Worm (Caenorhabditis elegans) whole organism, young adult: ENCODE measurements around the gene atp-5.

ENCODE experiments used
- B0019.2 ChIP-seq: fragments of 200-800 bp; sonication (Bioruptor generic); conservative IDR thresholded peaks from 2 replicates; pipeline ENCODE4 v1.3.6; 2022; ENCODE audit warnings: missing genetic modification reagents, missing genetic modification characterization, missing compliant biosample characterization
- B0336.3 ChIP-seq: fragments of 200-800 bp; sonication (Bioruptor generic); IDR thresholded peaks from 2 replicates; pipeline ENCODE4 v1.3.6; 2022; ENCODE audit warnings: missing genetic modification characterization, missing compliant biosample characterization
- F33H1.4 ChIP-seq: fragments of 200-800 bp; sonication (Bioruptor generic); IDR thresholded peaks from 2 replicates; pipeline ENCODE4 v1.3.6; 2022; ENCODE audit warnings: missing genetic modification reagents, missing genetic modification characterization, missing compliant biosample characterization
- F37B4.10 ChIP-seq: fragments of 200-800 bp; sonication (Bioruptor generic); IDR thresholded peaks from 2 replicates; pipeline ENCODE4 v1.3.6; 2022; ENCODE audit warnings: missing genetic modification characterization, missing compliant biosample characterization
- F39B2.1 ChIP-seq: fragments of 200-800 bp; sonication (Bioruptor generic); IDR thresholded peaks from 2 replicates; pipeline ENCODE4 v1.3.6; 2022; ENCODE audit warnings: missing genetic modification reagents, missing genetic modification characterization, missing compliant biosample characterization
- F52B5.7 ChIP-seq: sonication (generic microtip); optimal IDR thresholded peaks from 2 replicates; lab custom pipeline; 2016; ENCODE audit warnings: mild to moderate bottlenecking, missing genetic modification characterization, missing compliant biosample characterization
- F55B11.4 ChIP-seq: sonication (generic microtip); optimal IDR thresholded peaks from 2 replicates; lab custom pipeline; 2016; ENCODE audit warnings: missing compliant biosample characterization, missing genetic modification characterization, borderline replicate concordance; ENCODE audit not compliant: insufficient read depth
- F57A8.1 ChIP-seq: fragments of 200-800 bp; sonication (Bioruptor generic); optimal IDR thresholded peaks from 2 replicates; lab custom pipeline; 2018; ENCODE audit warnings: mild to moderate bottlenecking, missing genetic modification characterization, moderate library complexity, missing compliant biosample characterization
- Y79H2A.3 ChIP-seq: fragments of 200-800 bp; sonication (Bioruptor generic); conservative IDR thresholded peaks from 2 replicates; pipeline ENCODE4 v1.3.6; 2022; ENCODE audit warnings: missing genetic modification reagents, missing genetic modification characterization, missing compliant biosample characterization
- aptf-3 ChIP-seq: fragments of 200-800 bp; sonication (Bioruptor generic); IDR thresholded peaks from 2 replicates; pipeline ENCODE4 v1.3.6; 2022; ENCODE audit warnings: missing genetic modification characterization, missing compliant biosample characterization
- atf-7 ChIP-seq: sonication (generic microtip); optimal IDR thresholded peaks from 2 replicates; lab custom pipeline; 2017; ENCODE audit warnings: mild to moderate bottlenecking, missing genetic modification characterization, missing compliant biosample characterization
- bed-2 ChIP-seq: fragments of 200-800 bp; sonication (Bioruptor generic); IDR thresholded peaks from 2 replicates; pipeline ENCODE4 v1.3.6; 2022; ENCODE audit warnings: missing genetic modification reagents, missing genetic modification characterization, missing compliant biosample characterization
- cebp-1 ChIP-seq, 2 experiments: fragments of 200-800 bp in 1 of 2; sonication (Bioruptor generic) in 1 of 2; sonication (generic microtip) in 1 of 2; IDR thresholded peaks in 1 of 2; optimal IDR thresholded peaks in 1 of 2; 2 replicates each; pipeline versions ENCODE4 v1.3.6 to Lab custom; 2017 to 2022; ENCODE audit warnings: missing compliant biosample characterization in 2 of 2, missing genetic modification characterization in 2 of 2, mild to moderate bottlenecking in 1 of 2, missing genetic modification reagents in 1 of 2, moderate library complexity in 1 of 2
- ceh-100 ChIP-seq: fragments of 200-800 bp; sonication (Bioruptor generic); IDR thresholded peaks from 2 replicates; pipeline ENCODE4 v1.3.6; 2022; ENCODE audit warnings: missing genetic modification reagents, missing genetic modification characterization, missing compliant biosample characterization
- ceh-58 ChIP-seq: fragments of 200-800 bp; sonication (Bioruptor generic); IDR thresholded peaks from 2 replicates; pipeline ENCODE4 v1.3.6; 2022; ENCODE audit warnings: missing genetic modification characterization, missing compliant biosample characterization
- die-1 ChIP-seq: sonication (generic microtip); optimal IDR thresholded peaks from 2 replicates; lab custom pipeline; 2016; ENCODE audit warnings: missing genotype, mild to moderate bottlenecking, missing genetic modification characterization, missing compliant biosample characterization
- efl-1 ChIP-seq: fragments of 150-350 bp; optimal IDR thresholded peaks from 2 replicates; lab custom pipeline; 2014; ENCODE audit warnings: missing biosample characterization, missing genetic modification reagents, missing genetic modification characterization
- egrh-3 ChIP-seq: fragments of 200-800 bp; sonication (Bioruptor generic); IDR thresholded peaks from 2 replicates; pipeline ENCODE4 v1.3.6; 2022; ENCODE audit warnings: missing genetic modification reagents, missing genetic modification characterization, missing compliant biosample characterization
- ekl-4 ChIP-seq: fragments of 200-800 bp; sonication (Bioruptor generic); IDR thresholded peaks from 2 replicates; pipeline ENCODE4 v1.3.6; 2022; ENCODE audit warnings: missing genetic modification reagents, missing genetic modification characterization, missing compliant biosample characterization
- fkh-3 ChIP-seq: sonication (generic microtip); optimal IDR thresholded peaks from 2 replicates; lab custom pipeline; 2016; ENCODE audit warnings: mild to moderate bottlenecking, missing genetic modification characterization, missing compliant biosample characterization
- gei-17 ChIP-seq: fragments of 200-800 bp; sonication (Bioruptor generic); optimal IDR thresholded peaks from 2 replicates; lab custom pipeline; 2018; ENCODE audit warnings: mild to moderate bottlenecking, missing genetic modification characterization, missing compliant biosample characterization
- hlh-26 ChIP-seq: fragments of 200-800 bp; sonication (Bioruptor generic); conservative IDR thresholded peaks from 2 replicates; pipeline ENCODE4 v1.3.6; 2022; ENCODE audit warnings: missing genetic modification reagents, missing genetic modification characterization, missing compliant biosample characterization
- hmg-1.2 ChIP-seq: fragments of 200-800 bp; sonication (Bioruptor generic); IDR thresholded peaks from 2 replicates; pipeline ENCODE4 v1.3.6; 2022; ENCODE audit warnings: missing genetic modification reagents, missing genetic modification characterization, missing compliant biosample characterization
- hmg-20 ChIP-seq: fragments of 200-800 bp; sonication (Bioruptor generic); IDR thresholded peaks from 2 replicates; pipeline ENCODE4 v1.3.6; 2022; ENCODE audit warnings: missing genetic modification reagents, missing genetic modification characterization, missing compliant biosample characterization
- hrde-1 ChIP-seq: sonication (generic microtip); optimal IDR thresholded peaks from 2 replicates; lab custom pipeline; 2016; ENCODE audit warnings: missing genetic modification characterization, mild to moderate bottlenecking, missing compliant biosample characterization, moderate library complexity, missing genotype, missing genetic modification reagents, borderline replicate concordance
- let-526 ChIP-seq: fragments of 200-800 bp; sonication (Bioruptor generic); IDR thresholded peaks from 2 replicates; pipeline ENCODE4 v1.3.6; 2022; ENCODE audit warnings: missing genetic modification reagents, missing genetic modification characterization, missing compliant biosample characterization
- lin-40 ChIP-seq: sonication (generic microtip); optimal IDR thresholded peaks from 2 replicates; lab custom pipeline; 2016; ENCODE audit warnings: missing genetic modification characterization, mild to moderate bottlenecking, missing compliant biosample characterization, missing genotype, missing genetic modification reagents
- madf-3 ChIP-seq: fragments of 200-800 bp; sonication (Bioruptor generic); IDR thresholded peaks from 2 replicates; pipeline ENCODE4 v1.3.6; 2022; ENCODE audit warnings: missing genetic modification reagents, missing genetic modification characterization, missing compliant biosample characterization
- madf-6 ChIP-seq: fragments of 200-800 bp; sonication (Bioruptor generic); IDR thresholded peaks from 2 replicates; pipeline ENCODE4 v1.3.6; 2022; ENCODE audit warnings: missing genetic modification reagents, missing genetic modification characterization, missing compliant biosample characterization
- madf-8 ChIP-seq: fragments of 200-800 bp; sonication (Bioruptor generic); conservative IDR thresholded peaks from 2 replicates; pipeline ENCODE4 v1.3.6; 2022; ENCODE audit warnings: missing genetic modification reagents, missing genetic modification characterization, missing compliant biosample characterization
- mxl-1 ChIP-seq: sonication (generic microtip); optimal IDR thresholded peaks from 2 replicates; lab custom pipeline; 2016; ENCODE audit warnings: missing genetic modification characterization, missing compliant biosample characterization
- nfya-1 ChIP-seq: sonication (generic microtip); optimal IDR thresholded peaks from 2 replicates; lab custom pipeline; 2017; ENCODE audit warnings: antibody characterized with exemption, missing compliant biosample characterization, missing genetic modification characterization, borderline replicate concordance; ENCODE audit not compliant: insufficient read depth
- nfya-2 ChIP-seq: fragments of 200-800 bp; sonication (Bioruptor generic); IDR thresholded peaks from 2 replicates; pipeline ENCODE4 v1.3.6; 2022; ENCODE audit warnings: missing genetic modification reagents, missing genetic modification characterization, missing compliant biosample characterization
- nhr-27 ChIP-seq: fragments of 200-800 bp; sonication (Bioruptor generic); optimal IDR thresholded peaks from 2 replicates; lab custom pipeline; 2018; ENCODE audit warnings: mild to moderate bottlenecking, missing genetic modification characterization, moderate library complexity, missing compliant biosample characterization
- nhr-80 ChIP-seq: sonication (generic microtip); optimal IDR thresholded peaks from 2 replicates; lab custom pipeline; 2016; ENCODE audit warnings: missing genetic modification characterization, missing compliant biosample characterization
- pha-4 ChIP-seq: fragments of 150-350 bp; sonication (generic microtip); optimal IDR thresholded peaks from 2 replicates; lab custom pipeline; 2014; ENCODE audit warnings: missing biosample characterization, missing genetic modification reagents, missing genetic modification characterization
- rec-8 ChIP-seq, 2 experiments: sonication (generic microtip); optimal IDR thresholded peaks; 2 replicates each; lab custom pipeline; 2016; ENCODE audit warnings: mild to moderate bottlenecking in 2 of 2, missing genetic modification characterization in 2 of 2, missing genetic modification reagents in 2 of 2, missing genotype in 2 of 2, missing biosample characterization in 1 of 2, missing compliant biosample characterization in 1 of 2, moderate library complexity in 1 of 2
- snpc-1.1 ChIP-seq: sonication (generic microtip); optimal IDR thresholded peaks from 2 replicates; lab custom pipeline; 2017; ENCODE audit warnings: missing genetic modification characterization, mild to moderate bottlenecking, missing compliant biosample characterization, antibody characterized with exemption, moderate library complexity, missing genotype, missing genetic modification reagents; ENCODE audit not compliant: insufficient read depth
- snpc-4 ChIP-seq, 5 experiments: fragments of 150-350 bp in 1 of 5; sonication (generic microtip) in 4 of 5; optimal IDR thresholded peaks; 2 replicates each; lab custom pipeline; 2014 to 2018; ENCODE audit warnings: missing genetic modification characterization in 5 of 5, missing biosample characterization in 3 of 5, antibody characterized with exemption in 2 of 5, mild to moderate bottlenecking in 2 of 5, missing compliant biosample characterization in 2 of 5, missing genotype in 2 of 5, moderate library complexity in 2 of 5, missing genetic modification reagents in 1 of 5
- sptf-2 ChIP-seq: fragments of 200-800 bp; sonication (Bioruptor generic); optimal IDR thresholded peaks from 2 replicates; lab custom pipeline; 2018; ENCODE audit warnings: mild to moderate bottlenecking, missing genetic modification characterization, missing compliant biosample characterization
- tbx-9 ChIP-seq: sonication (generic microtip); optimal IDR thresholded peaks from 2 replicates; lab custom pipeline; 2016; ENCODE audit warnings: borderline replicate concordance, missing genetic modification characterization, inconsistent platforms, missing compliant biosample characterization
- unc-62 ChIP-seq: fragments of 150-350 bp; optimal IDR thresholded peaks from 2 replicates; lab custom pipeline; 2014; ENCODE audit warnings: missing biosample characterization, missing genetic modification reagents, missing genetic modification characterization
- xnd-1 ChIP-seq: sonication (generic microtip); optimal IDR thresholded peaks from 2 replicates; lab custom pipeline; 2016; ENCODE audit warnings: missing genotype, missing genetic modification reagents, missing genetic modification characterization, missing compliant biosample characterization
- zim-3 ChIP-seq: sonication (generic microtip); optimal IDR thresholded peaks from 2 replicates; lab custom pipeline; 2017; ENCODE audit warnings: mild to moderate bottlenecking, missing genetic modification characterization, moderate library complexity, missing compliant biosample characterization
- ztf-28 ChIP-seq: fragments of 200-800 bp; sonication (Bioruptor generic); IDR thresholded peaks from 2 replicates; pipeline ENCODE4 v1.3.6; 2022; ENCODE audit warnings: missing genetic modification reagents, missing genetic modification characterization, missing compliant biosample characterization
- ztf-3 ChIP-seq: fragments of 200-800 bp; sonication (Bioruptor generic); optimal IDR thresholded peaks from 2 replicates; lab custom pipeline; 2018; ENCODE audit warnings: mild to moderate bottlenecking, missing genetic modification characterization, missing compliant biosample characterization

Gene atp-5

ce11 chrV:11076403-11076802 is 47.3 kb downstream of the atp-5 start (continued):
- no peak for TF ChIP-seq cebp-1 (GFP tag; IDR thresholded peaks at IDR 0.05; lab: Robert Waterston, UW)
- peak; percentile 40 for TF ChIP-seq cebp-1 (tag; optimal IDR thresholded peaks at IDR 0.05; lab: Kevin White, UChicago)
- 0 out of 2 replicates have a peak, but pooled peaks have one; percentile 70 for TF ChIP-seq ceh-58 (GFP tag; lab: Robert Waterston, UW)
- TF ChIP-seq hmg-20, result peak; percentile 60; the same call in 1 of the 2 replicates
- peak; percentile 9; the same call in 1 of the 2 replicates for TF ChIP-seq madf-8 (GFP tag; lab: Robert Waterston, UW)
- TF ChIP-seq pha-4 (tag; lab: Kevin White, UChicago), result no peak
- no peak for TF ChIP-seq ztf-28
- peak; percentile 94 for TF ChIP-seq madf-3
- no peak for TF ChIP-seq gei-17 (GFP tag; lab: Kevin White, UChicago)
- TF ChIP-seq F37B4.10 (GFP tag; lab: Robert Waterston, UW), result no peak
- peak; percentile 71 for TF ChIP-seq ceh-100 (GFP tag; lab: Robert Waterston, UW)
- TF ChIP-seq rec-8 (tag; optimal IDR thresholded peaks at IDR 0.05; lab: Kevin White, UChicago), result peak in 1 of 2 experiments; percentile 2
- TF ChIP-seq ekl-4 (GFP tag; lab: Robert Waterston, UW), result peak; percentile 95
- no peak for TF ChIP-seq F55B11.4
- TF ChIP-seq hmg-1.2, result peak; percentile 34; the same call in 1 of the 2 replicates
- TF ChIP-seq hrde-1 (tag; lab: Kevin White, UChicago), result peak; percentile 85
- TF ChIP-seq mxl-1 (tag; lab: Kevin White, UChicago), result no peak
- TF ChIP-seq F57A8.1 (GFP tag; lab: Kevin White, UChicago), result no peak
- TF ChIP-seq snpc-4 (GFP tag; optimal IDR thresholded peaks at IDR 0.05; lab: Kevin White, UChicago), result peak; percentile 28
- peak in 3 of 4 experiments; percentile 50 to 52 (median 50) for TF ChIP-seq snpc-4 (tag; optimal IDR thresholded peaks at IDR 0.05; lab: Kevin White, UChicago)
- no peak for TF ChIP-seq snpc-1.1 (tag; lab: Kevin White, UChicago)
- TF ChIP-seq efl-1 (GFP tag; lab: Kevin White, UChicago), result no peak
- TF ChIP-seq B0019.2, result no peak
- TF ChIP-seq xnd-1 (tag; lab: Kevin White, UChicago), result peak; percentile 9
- TF ChIP-seq atf-7 (tag; lab: Kevin White, UChicago), result peak; percentile 70
- TF ChIP-seq egrh-3 (GFP tag; lab: Robert Waterston, UW), result no peak
- TF ChIP-seq zim-3, result peak; percentile 47
- no peak for TF ChIP-seq unc-62
- TF ChIP-seq aptf-3, result peak; percentile 90
- TF ChIP-seq bed-2 (GFP tag; lab: Robert Waterston, UW), result 0 out of 2 replicates have a peak, but pooled peaks have one; percentile 48
- no peak for TF ChIP-seq tbx-9
- peak; percentile 86 for TF ChIP-seq madf-6 (GFP tag; lab: Robert Waterston, UW)
- no peak for TF ChIP-seq ztf-3
- TF ChIP-seq sptf-2 (GFP tag; lab: Kevin White, UChicago), result no peak
- peak; percentile 88 for TF ChIP-seq F52B5.7
- peak; percentile 78; the same call in 1 of the 2 replicates for TF ChIP-seq nfya-2 (GFP tag; lab: Robert Waterston, UW)
- TF ChIP-seq F33H1.4 (GFP tag; lab: Robert Waterston, UW), result peak; percentile 24
- TF ChIP-seq lin-40 (tag; lab: Kevin White, UChicago), result peak; percentile 37
- TF ChIP-seq let-526 (GFP tag; lab: Robert Waterston, UW), result 0 out of 2 replicates have a peak, but pooled peaks have one; percentile 7
- no peak for TF ChIP-seq nhr-27
- TF ChIP-seq nhr-80 (tag; lab: Kevin White, UChicago), result peak; percentile 20
- TF ChIP-seq Y79H2A.3 (GFP tag; lab: Robert Waterston, UW), result 0 out of 2 replicates have a peak, but pooled peaks have one; percentile 62
- no peak for TF ChIP-seq fkh-3 (tag; lab: Kevin White, UChicago)
- peak; percentile 67 for TF ChIP-seq die-1 (tag; lab: Kevin White, UChicago)
- TF ChIP-seq B0336.3 (GFP tag; lab: Robert Waterston, UW), result peak; percentile 93
- peak; percentile 87 for TF ChIP-seq F39B2.1 (GFP tag; lab: Robert Waterston, UW)
- TF ChIP-seq nfya-1 (tag; lab: Kevin White, UChicago), result no peak
- no peak for TF ChIP-seq hlh-26 (GFP tag; lab: Robert Waterston, UW)
